Fruit fly (Drosophila melanogaster) whole organism: ENCODE measurements around the gene CG6901.

ENCODE experiments used
- CG8478 ChIP-seq: fragments of >200 bp; optimal IDR thresholded peaks from 2 replicates; lab custom pipeline; 2018; ENCODE audit warnings: inconsistent platforms
- Dll ChIP-seq: fragments of >200 bp; optimal IDR thresholded peaks from 2 replicates; lab custom pipeline; 2017
- EcR ChIP-seq, 2 experiments: fragments of >200 bp; optimal IDR thresholded peaks; 2 replicates each; lab custom pipeline; 2017; ENCODE audit warnings: missing biosample characterization in 2 of 2, missing genetic modification characterization in 2 of 2, missing genetic modification reagents in 2 of 2
- pan ChIP-seq: fragments of >200 bp; optimal IDR thresholded peaks from 2 replicates; lab custom pipeline; 2017
- psq ChIP-seq: fragments of >200 bp; optimal IDR thresholded peaks from 2 replicates; lab custom pipeline; 2017
- usp ChIP-seq: fragments of >200 bp; optimal IDR thresholded peaks from 2 replicates; lab custom pipeline; 2017; ENCODE audit warnings: missing biosample characterization, missing genetic modification characterization, mixed read lengths

The CG6901 gene

dm6 chr3R:16310081-16310493 is 13.1 kb upstream of the CG6901 start:
- TF ChIP-seq EcR (GFP tag; optimal IDR thresholded peaks at IDR 0.05; lab: Kevin White, UChicago) = no peak

DNA sequence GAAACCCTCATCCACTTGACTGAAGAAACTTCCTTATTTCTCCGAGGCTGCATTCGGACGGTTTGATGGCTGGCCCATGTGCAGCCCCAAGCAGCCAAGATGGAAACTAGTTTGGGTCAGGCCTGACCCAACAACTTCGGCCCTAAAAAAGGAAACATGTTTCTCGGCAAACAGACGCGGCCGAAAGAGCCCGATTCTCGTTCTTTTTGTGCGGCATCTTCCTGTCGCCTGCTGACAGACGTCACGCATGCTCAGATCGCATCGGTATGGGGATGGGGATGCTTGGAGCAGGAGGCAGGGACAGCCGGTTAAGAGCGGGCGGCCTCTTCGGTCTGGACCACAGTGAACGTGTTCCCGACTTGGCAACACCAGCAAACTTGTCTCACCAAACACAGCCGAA is 6.5 kb upstream of the CG6901 start:
- TF ChIP-seq EcR (GFP tag; optimal IDR thresholded peaks at IDR 0.05; lab: Kevin White, UChicago) (no peak), Dll (lab: Kevin White, UChicago) (no peak), pan (no peak), CG8478 (lab: Kevin White, UChicago) (no peak), psq (lab: Kevin White, UChicago) (no peak), usp (GFP tag; lab: Kevin White, UChicago) (no peak)

dm6 chr3R:16321538-16321937 is 1.7 kb upstream of the CG6901 start, which contains the start of gene CG44044:
CG44044 (plus strand) TSS chr3R:16321838.
- no peak for TF ChIP-seq psq (lab: Kevin White, UChicago)
- TF ChIP-seq usp (GFP tag; lab: Kevin White, UChicago) = no peak
- no peak for TF ChIP-seq Dll (lab: Kevin White, UChicago)
- TF ChIP-seq pan = no peak
- TF ChIP-seq EcR (GFP tag; optimal IDR thresholded peaks at IDR 0.05; lab: Kevin White, UChicago) = no peak
- no peak for TF ChIP-seq CG8478 (lab: Kevin White, UChicago)

dm6 chr3R:16325192-16325591 is 2.0 kb downstream of the CG6901 start, which contains the start of gene CG17929:
CG17929 (plus strand) TSS chr3R:16325492.
- TF ChIP-seq EcR (GFP tag; optimal IDR thresholded peaks at IDR 0.05; lab: Kevin White, UChicago) = no peak
- no peak for TF ChIP-seq usp (GFP tag; lab: Kevin White, UChicago)
- TF ChIP-seq CG8478 (lab: Kevin White, UChicago) = no peak
- no peak for TF ChIP-seq pan
- TF ChIP-seq psq (lab: Kevin White, UChicago) = no peak
- no peak for TF ChIP-seq Dll (lab: Kevin White, UChicago)

DNA sequence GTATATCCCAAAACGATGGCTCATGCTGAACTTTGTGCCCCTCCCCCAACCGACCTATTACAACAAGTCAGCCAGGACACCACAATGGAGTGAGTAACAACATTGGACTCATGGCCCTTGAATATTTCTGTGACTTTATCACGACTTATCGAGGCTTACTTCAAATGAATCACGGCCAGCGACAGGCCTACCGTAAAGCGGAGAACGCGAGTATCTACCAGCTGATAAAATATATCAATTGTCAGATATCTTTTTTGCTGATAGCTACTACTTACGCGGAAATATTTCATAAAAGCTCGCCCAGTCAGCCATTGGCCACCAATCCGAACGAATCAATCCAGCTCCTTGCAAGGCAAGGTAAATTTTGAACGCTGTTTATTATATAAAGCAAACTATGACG is 4.3 kb downstream of the CG6901 start, which contains the start of gene CG17930:
Gene CG17930, plus strand, starts transcription at position 301 of the 400 bp plus-strand sequence.
- no peak for TF ChIP-seq CG8478 (lab: Kevin White, UChicago)
- no peak for TF ChIP-seq EcR (GFP tag; optimal IDR thresholded peaks at IDR 0.05; lab: Kevin White, UChicago)
- no peak for TF ChIP-seq Dll (lab: Kevin White, UChicago)
- TF ChIP-seq usp (GFP tag; lab: Kevin White, UChicago) = no peak
- TF ChIP-seq pan = no peak
- no peak for TF ChIP-seq psq (lab: Kevin White, UChicago)

DNA sequence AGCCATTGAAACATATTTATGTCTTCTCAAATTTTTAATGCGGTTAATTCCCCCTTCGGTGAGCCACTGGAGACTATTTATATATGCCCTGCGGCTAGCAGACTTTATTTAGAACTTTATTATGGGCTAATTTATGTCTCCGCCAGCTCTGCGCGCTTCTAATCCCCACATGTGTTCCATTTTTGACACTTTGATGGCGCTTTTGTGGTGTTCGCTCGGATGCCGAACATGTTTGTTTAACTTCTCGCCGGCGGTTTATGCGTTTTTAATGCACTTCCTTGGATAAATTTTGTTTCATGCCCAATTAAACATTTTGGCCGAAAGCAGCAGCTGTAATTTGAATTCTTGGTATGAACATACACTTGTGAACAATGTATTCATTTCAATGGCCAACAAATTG is 6.6 kb downstream of the CG6901 start:
- TF ChIP-seq psq (lab: Kevin White, UChicago) = no peak
- TF ChIP-seq CG8478 (lab: Kevin White, UChicago) = no peak
- TF ChIP-seq pan = no peak
- TF ChIP-seq EcR (GFP tag; optimal IDR thresholded peaks at IDR 0.05; lab: Kevin White, UChicago) = no peak

DNA sequence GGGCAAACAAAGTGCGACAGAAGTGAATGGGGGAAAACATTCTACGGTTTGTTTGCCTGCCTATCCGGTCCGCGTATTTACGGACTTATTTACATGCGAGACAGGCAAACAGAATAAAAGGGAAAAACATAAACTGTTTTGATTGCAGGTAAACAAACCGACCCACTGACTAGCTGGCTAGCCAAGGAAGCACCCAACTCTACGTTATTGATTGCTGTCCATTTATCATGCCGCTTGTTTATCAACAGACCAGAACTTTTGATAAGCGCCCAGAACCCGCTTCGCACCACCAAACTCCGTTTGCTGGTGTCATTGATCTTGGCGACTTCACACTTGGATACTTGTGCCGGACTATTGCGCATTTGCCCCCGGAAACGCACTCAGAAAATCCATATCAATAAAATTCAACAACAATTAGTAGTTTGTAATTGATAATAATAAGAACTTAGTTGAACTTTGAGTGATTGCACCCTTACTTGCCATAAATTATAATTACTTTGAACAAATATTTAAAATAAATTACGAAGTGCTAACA is 8.7 kb downstream of the CG6901 start:
- TF ChIP-seq pan (no peak), Dll (lab: Kevin White, UChicago) (no peak), usp (GFP tag; lab: Kevin White, UChicago) (no peak), psq (lab: Kevin White, UChicago) (no peak), CG8478 (lab: Kevin White, UChicago) (no peak), EcR (GFP tag; optimal IDR thresholded peaks at IDR 0.05; lab: Kevin White, UChicago) (peak in 1 of 2 experiments; percentile 16)

DNA sequence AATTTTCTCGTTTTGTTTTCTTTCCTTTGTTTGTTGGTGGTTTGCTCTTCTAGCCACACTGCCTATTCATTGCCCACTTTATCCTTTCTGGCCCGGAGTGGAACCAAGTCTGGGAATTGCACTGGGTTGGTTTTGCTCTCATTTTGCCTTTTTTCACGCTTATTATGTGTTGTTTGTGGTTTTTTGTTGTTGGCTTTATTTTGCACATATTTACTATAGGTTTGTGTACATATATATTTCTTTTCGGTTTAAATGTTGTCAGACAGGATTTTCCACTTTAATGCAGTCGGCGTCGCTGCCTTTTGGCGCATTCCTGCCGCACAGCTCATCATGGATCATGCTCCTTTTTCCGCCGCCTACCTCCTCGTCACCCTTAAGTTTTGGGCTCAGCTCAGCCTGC is 11.1 kb downstream of the CG6901 start:
- no peak for TF ChIP-seq Dll (lab: Kevin White, UChicago)
- no peak for TF ChIP-seq CG8478 (lab: Kevin White, UChicago)
- TF ChIP-seq EcR (GFP tag; optimal IDR thresholded peaks at IDR 0.05; lab: Kevin White, UChicago) = no peak
- no peak for TF ChIP-seq pan
- no peak for TF ChIP-seq psq (lab: Kevin White, UChicago)
- TF ChIP-seq usp (GFP tag; lab: Kevin White, UChicago) = no peak

dm6 chr3R:16334797-16335196 is 11.6 kb downstream of the CG6901 start:
- TF ChIP-seq pan = no peak
- no peak for TF ChIP-seq Dll (lab: Kevin White, UChicago)
- no peak for TF ChIP-seq psq (lab: Kevin White, UChicago)
- no peak for TF ChIP-seq CG8478 (lab: Kevin White, UChicago)
- no peak for TF ChIP-seq usp (GFP tag; lab: Kevin White, UChicago)
- no peak for TF ChIP-seq EcR (GFP tag; optimal IDR thresholded peaks at IDR 0.05; lab: Kevin White, UChicago)

- no peak for TF ChIP-seq pan
- no peak for TF ChIP-seq EcR (GFP tag; optimal IDR thresholded peaks at IDR 0.05; lab: Kevin White, UChicago)
- no peak for TF ChIP-seq CG8478 (lab: Kevin White, UChicago)
- no peak for TF ChIP-seq usp (GFP tag; lab: Kevin White, UChicago)
- TF ChIP-seq psq (lab: Kevin White, UChicago) = no peak
- TF ChIP-seq Dll (lab: Kevin White, UChicago) = no peak
These were observed 12.3 kb downstream of the CG6901 start for dm6 chr3R:16335438-16336073.

dm6 chr3R:16336327-16337052 is 13.3 kb downstream of the CG6901 start:
- TF ChIP-seq Dll (lab: Kevin White, UChicago) = no peak
- TF ChIP-seq usp (GFP tag; lab: Kevin White, UChicago) = no peak
- TF ChIP-seq CG8478 (lab: Kevin White, UChicago) = no peak
- no peak for TF ChIP-seq psq (lab: Kevin White, UChicago)
- no peak for TF ChIP-seq pan
- TF ChIP-seq EcR (GFP tag; optimal IDR thresholded peaks at IDR 0.05; lab: Kevin White, UChicago) = no peak
